Worm (Caenorhabditis elegans) whole organism, early embryonic: Measurements from ENCODE around the gene ZK970.8.

Source experiments
- B0310.2 ChIP-seq: sonication (generic microtip); optimal IDR thresholded peaks from 2 replicates; lab custom pipeline; 2016; ENCODE audit warnings: mild to moderate bottlenecking, missing genetic modification characterization, missing compliant biosample characterization
- F13C5.2 ChIP-seq: sonication (generic microtip); optimal IDR thresholded peaks from 2 replicates; lab custom pipeline; 2017; ENCODE audit warnings: mild to moderate bottlenecking, missing genetic modification characterization, inconsistent platforms, missing compliant biosample characterization
- aly-1 ChIP-seq: sonication (generic microtip); optimal IDR thresholded peaks from 2 replicates; lab custom pipeline; 2016; ENCODE audit warnings: missing genetic modification characterization, missing compliant biosample characterization
- ama-1 ChIP-seq: fragments of 150-350 bp; optimal IDR thresholded peaks from 2 replicates; lab custom pipeline; 2014
- ceh-13 ChIP-seq: fragments of 200-800 bp; sonication (Bioruptor generic); optimal IDR thresholded peaks from 2 replicates; lab custom pipeline; 2018; ENCODE audit warnings: mild to moderate bottlenecking, missing genetic modification characterization, missing compliant biosample characterization
- ceh-36 ChIP-seq: sonication (generic microtip); optimal IDR thresholded peaks from 2 replicates; lab custom pipeline; 2016; ENCODE audit warnings: missing genetic modification characterization, inconsistent platforms, missing compliant biosample characterization
- ets-7 ChIP-seq: sonication (generic microtip); optimal IDR thresholded peaks from 2 replicates; lab custom pipeline; 2016; ENCODE audit warnings: missing genotype, missing genetic modification characterization, missing compliant biosample characterization
- flt-1 ChIP-seq: fragments of 200-800 bp; sonication (Bioruptor generic); IDR thresholded peaks from 2 replicates; pipeline ENCODE4 v1.3.6; 2022; ENCODE audit warnings: missing genetic modification characterization, missing compliant biosample characterization
- hmbx-1 ChIP-seq: sonication (generic microtip); optimal IDR thresholded peaks from 2 replicates; lab custom pipeline; 2016; ENCODE audit warnings: mild to moderate bottlenecking, missing genetic modification characterization, missing compliant biosample characterization
- hmg-4 ChIP-seq: fragments of 200-800 bp; sonication (Bioruptor generic); optimal IDR thresholded peaks from 2 replicates; lab custom pipeline; 2018; ENCODE audit warnings: mild to moderate bottlenecking, missing genetic modification characterization, missing compliant biosample characterization
- hnd-1 ChIP-seq: sonication (generic microtip); optimal IDR thresholded peaks from 2 replicates; lab custom pipeline; 2016; ENCODE audit warnings: missing genetic modification characterization, missing compliant biosample characterization
- pes-1 ChIP-seq: fragments of 200-800 bp; sonication (Bioruptor generic); IDR thresholded peaks from 2 replicates; pipeline ENCODE4 v1.3.6; 2022; ENCODE audit warnings: missing genetic modification reagents, missing genetic modification characterization, missing compliant biosample characterization
- scrt-1 ChIP-seq: fragments of 200-800 bp; sonication (Bioruptor generic); IDR thresholded peaks from 2 replicates; pipeline ENCODE4 v1.3.6; 2022; ENCODE audit warnings: missing genetic modification characterization, missing compliant biosample characterization
- sea-1 ChIP-seq: fragments of 200-800 bp; sonication (Bioruptor generic); conservative IDR thresholded peaks from 2 replicates; pipeline ENCODE4 v1.3.6; 2022; ENCODE audit warnings: missing genetic modification characterization, missing compliant biosample characterization
- tbx-11 ChIP-seq: fragments of 200-800 bp; sonication (Bioruptor generic); IDR thresholded peaks from 2 replicates; pipeline ENCODE4 v1.3.6; 2022; ENCODE audit warnings: missing genetic modification characterization, missing compliant biosample characterization
- tbx-37 ChIP-seq: fragments of 200-800 bp; sonication (Bioruptor generic); conservative IDR thresholded peaks from 2 replicates; pipeline ENCODE4 v1.3.6; 2022; ENCODE audit warnings: missing genetic modification reagents, missing genetic modification characterization, missing compliant biosample characterization
- tra-4 ChIP-seq: sonication (generic microtip); optimal IDR thresholded peaks from 2 replicates; lab custom pipeline; 2017; ENCODE audit warnings: missing genetic modification characterization, missing compliant biosample characterization

The ZK970.8 gene

ce11 chrII:10288926-10289325 lies 20.5 kb upstream of the ZK970.8 start:
- TF ChIP-seq aly-1 (tag; lab: Kevin White, UChicago) (no peak), B0310.2 (no peak), flt-1 (GFP tag; lab: Robert Waterston, UW) (no peak), hmg-4 (GFP tag; lab: Kevin White, UChicago) (no peak), ceh-36 (tag; lab: Kevin White, UChicago) (no peak), scrt-1 (no peak), F13C5.2 (tag; lab: Kevin White, UChicago) (no peak), ets-7 (no peak), tra-4 (tag; lab: Kevin White, UChicago) (no peak), tbx-11 (GFP tag; lab: Robert Waterston, UW) (no peak), hmbx-1 (no peak)

- no peak for TF ChIP-seq hmg-4 (GFP tag; lab: Kevin White, UChicago)
- no peak for TF ChIP-seq scrt-1
- no peak for TF ChIP-seq hmbx-1
- no peak for TF ChIP-seq tbx-11 (GFP tag; lab: Robert Waterston, UW)
- TF ChIP-seq F13C5.2 (tag; lab: Kevin White, UChicago): no peak
- TF ChIP-seq ets-7: no peak
- TF ChIP-seq aly-1 (tag; lab: Kevin White, UChicago): no peak
- no peak for TF ChIP-seq tbx-37 (GFP tag; lab: Robert Waterston, UW)
- TF ChIP-seq ceh-13: no peak
- TF ChIP-seq flt-1 (GFP tag; lab: Robert Waterston, UW): no peak
- TF ChIP-seq tra-4 (tag; lab: Kevin White, UChicago): no peak
- TF ChIP-seq sea-1 (GFP tag; lab: Robert Waterston, UW): no peak
- no peak for TF ChIP-seq pes-1 (GFP tag; lab: Robert Waterston, UW)
- TF ChIP-seq ceh-36 (tag; lab: Kevin White, UChicago): no peak
- no peak for TF ChIP-seq B0310.2
- no peak for TF ChIP-seq ama-1 (lab: Kevin White, UChicago)
- no peak for TF ChIP-seq hnd-1
These were observed 15.2 kb upstream of the ZK970.8 start for ce11 chrII:10294262-10294661.

ce11 chrII:10300082-10300749 lies 9.2 kb upstream of the ZK970.8 start, which contains the start of gene nep-26:
Gene nep-26, minus strand, starts transcription at chrII:10300132.
- TF ChIP-seq ets-7: no peak
- TF ChIP-seq ceh-36 (tag; lab: Kevin White, UChicago): no peak
- TF ChIP-seq pes-1 (GFP tag; lab: Robert Waterston, UW): no peak
- TF ChIP-seq ceh-13: no peak
- no peak for TF ChIP-seq scrt-1
- TF ChIP-seq tra-4 (tag; lab: Kevin White, UChicago): no peak

ce11 chrII:10300954-10301353 lies 8.5 kb upstream of the ZK970.8 start, which contains the start of gene mdt-22:
Gene mdt-22, plus strand, starts transcription at chrII:10301216.
- TF ChIP-seq ama-1 (lab: Kevin White, UChicago): no peak
- peak; percentile 54; the same call in 1 of the 2 replicates for TF ChIP-seq pes-1 (GFP tag; lab: Robert Waterston, UW)
- no peak for TF ChIP-seq B0310.2
- TF ChIP-seq hmg-4 (GFP tag; lab: Kevin White, UChicago): no peak
- TF ChIP-seq ceh-36 (tag; lab: Kevin White, UChicago): no peak
- TF ChIP-seq F13C5.2 (tag; lab: Kevin White, UChicago): peak; percentile 88
- no peak for TF ChIP-seq ceh-13
- no peak for TF ChIP-seq tbx-11 (GFP tag; lab: Robert Waterston, UW)
- TF ChIP-seq flt-1 (GFP tag; lab: Robert Waterston, UW): no peak
- no peak for TF ChIP-seq tra-4 (tag; lab: Kevin White, UChicago)
- no peak for TF ChIP-seq ets-7
- TF ChIP-seq sea-1 (GFP tag; lab: Robert Waterston, UW): no peak
- TF ChIP-seq hnd-1: no peak
- TF ChIP-seq tbx-37 (GFP tag; lab: Robert Waterston, UW): peak; percentile 54; the same call in 1 of the 2 replicates
- TF ChIP-seq scrt-1: no peak
- TF ChIP-seq hmbx-1: no peak

ce11 chrII:10302141-10302574 lies 7.3 kb upstream of the ZK970.8 start:
- TF ChIP-seq tbx-11 (GFP tag; lab: Robert Waterston, UW): 0 out of 2 replicates have a peak, but pooled peaks have one; percentile 37

ce11 chrII:10302646-10303045 lies 6.8 kb upstream of the ZK970.8 start, which contains the start of gene clpp-1:
Gene clpp-1, minus strand, starts transcription at chrII:10302842.
- TF ChIP-seq hmbx-1 (no peak), aly-1 (tag; lab: Kevin White, UChicago) (no peak), scrt-1 (no peak), tbx-37 (GFP tag; lab: Robert Waterston, UW) (no peak), hmg-4 (GFP tag; lab: Kevin White, UChicago) (no peak), pes-1 (GFP tag; lab: Robert Waterston, UW) (no peak), F13C5.2 (tag; lab: Kevin White, UChicago) (no peak), tbx-11 (GFP tag; lab: Robert Waterston, UW) (no peak), flt-1 (GFP tag; lab: Robert Waterston, UW) (no peak), tra-4 (tag; lab: Kevin White, UChicago) (no peak), ama-1 (lab: Kevin White, UChicago) (no peak), hnd-1 (no peak), B0310.2 (no peak), ets-7 (no peak), ceh-36 (tag; lab: Kevin White, UChicago) (no peak)

ce11 chrII:10303663-10304115 lies 5.7 kb upstream of the ZK970.8 start, which contains the start of gene vha-9:
Gene vha-9, minus strand, starts transcription at chrII:10303713.
- TF ChIP-seq aly-1 (tag; lab: Kevin White, UChicago) (no peak), flt-1 (GFP tag; lab: Robert Waterston, UW) (no peak), ceh-13 (no peak), ama-1 (lab: Kevin White, UChicago) (no peak), F13C5.2 (tag; lab: Kevin White, UChicago) (peak; percentile 36), hmbx-1 (no peak), B0310.2 (no peak), ceh-36 (tag; lab: Kevin White, UChicago) (peak; percentile 67), tbx-11 (GFP tag; lab: Robert Waterston, UW) (no peak), ets-7 (no peak), hmg-4 (GFP tag; lab: Kevin White, UChicago) (peak; percentile 43), sea-1 (GFP tag; lab: Robert Waterston, UW) (no peak), tra-4 (tag; lab: Kevin White, UChicago) (no peak), scrt-1 (peak; percentile 29; the same call in 1 of the 2 replicates)
